Fruit fly (Drosophila melanogaster) whole organism, prepupa: ENCODE data around the gene CG13924.

Experiments used
- Blimp-1 ChIP-seq: fragments of 200-800 bp; sonication (Bioruptor generic); optimal IDR thresholded peaks from 3 replicates; lab custom pipeline; 2017; ENCODE audit warnings: missing biosample characterization, missing genetic modification characterization, mild to moderate bottlenecking, moderate library complexity, missing genetic modification reagents
- CG10631 ChIP-seq: fragments of 200-800 bp; sonication (Bioruptor generic); optimal IDR thresholded peaks from 2 replicates; lab custom pipeline; 2016; ENCODE audit warnings: missing biosample characterization, missing genetic modification characterization
- CG10669 ChIP-seq: fragments of 200-800 bp; sonication (Bioruptor generic); optimal IDR thresholded peaks from 3 replicates; lab custom pipeline; 2018; ENCODE audit warnings: missing biosample characterization, mild to moderate bottlenecking, missing genetic modification characterization, moderate library complexity
- CG11762 ChIP-seq: fragments of 200-800 bp; sonication (Bioruptor generic); optimal IDR thresholded peaks from 3 replicates; lab custom pipeline; 2016; ENCODE audit warnings: missing biosample characterization, missing genetic modification characterization; ENCODE audit not compliant: insufficient read depth
- CG11902 ChIP-seq: fragments of 200-800 bp; sonication (Bioruptor generic); optimal IDR thresholded peaks from 3 replicates; lab custom pipeline; 2016; ENCODE audit warnings: missing biosample characterization, missing genetic modification characterization
- CG15336 ChIP-seq: fragments of 200-800 bp; sonication (Bioruptor generic); IDR thresholded peaks from 2 replicates; pipeline ENCODE4 v1.3.6; 2022; ENCODE audit warnings: missing biosample characterization, missing genetic modification characterization
- CG1621 ChIP-seq: fragments of 200-800 bp; sonication (Bioruptor generic); optimal IDR thresholded peaks from 3 replicates; lab custom pipeline; 2018; ENCODE audit warnings: missing biosample characterization, mild to moderate bottlenecking, missing genetic modification characterization
- CG34406 ChIP-seq: fragments of 200-800 bp; sonication (Bioruptor generic); optimal IDR thresholded peaks from 3 replicates; lab custom pipeline; 2016; ENCODE audit warnings: missing biosample characterization, missing genetic modification characterization
- CG3919 ChIP-seq: fragments of 200-800 bp; sonication (Bioruptor generic); optimal IDR thresholded peaks from 3 replicates; lab custom pipeline; 2016; ENCODE audit warnings: missing biosample characterization, missing genetic modification characterization
- CG4318 ChIP-seq: fragments of 200-800 bp; sonication (Bioruptor generic); optimal IDR thresholded peaks from 3 replicates; lab custom pipeline; 2017; ENCODE audit warnings: missing biosample characterization, mild to moderate bottlenecking, missing genetic modification characterization
- CG6163 ChIP-seq: fragments of 200-800 bp; sonication (Bioruptor generic); IDR thresholded peaks from 3 replicates; pipeline ENCODE4 v1.3.6; 2022; ENCODE audit warnings: missing biosample characterization, missing genetic modification characterization
- CG6276 ChIP-seq: fragments of 200-800 bp; sonication (Bioruptor generic); optimal IDR thresholded peaks from 2 replicates; lab custom pipeline; 2017; ENCODE audit warnings: missing biosample characterization, mild to moderate bottlenecking, missing genetic modification characterization
- CG6792 ChIP-seq: fragments of 200-800 bp; sonication (Bioruptor generic); optimal IDR thresholded peaks from 3 replicates; lab custom pipeline; 2016; ENCODE audit warnings: missing biosample characterization, missing genetic modification characterization
- CG6808 ChIP-seq: fragments of 200-800 bp; sonication (Bioruptor generic); optimal IDR thresholded peaks from 3 replicates; lab custom pipeline; 2017; ENCODE audit warnings: missing biosample characterization, missing genetic modification characterization, mild to moderate bottlenecking, moderate library complexity, missing genetic modification reagents
- CG6854 ChIP-seq: fragments of 200-800 bp; sonication (Bioruptor generic); optimal IDR thresholded peaks from 2 replicates; lab custom pipeline; 2017; ENCODE audit warnings: missing biosample characterization, mild to moderate bottlenecking, missing genetic modification characterization
- CG7368 ChIP-seq: fragments of 200-800 bp; sonication (Bioruptor generic); optimal IDR thresholded peaks from 3 replicates; lab custom pipeline; 2016; ENCODE audit warnings: missing biosample characterization, missing genetic modification characterization
- CG8119 ChIP-seq: fragments of 200-800 bp; sonication (Bioruptor generic); IDR thresholded peaks from 3 replicates; pipeline ENCODE4 v1.3.6; 2022; ENCODE audit warnings: missing biosample characterization, missing genetic modification characterization
- CG8319 ChIP-seq: fragments of 200-800 bp; sonication (Bioruptor generic); optimal IDR thresholded peaks from 3 replicates; lab custom pipeline; 2016; ENCODE audit warnings: missing biosample characterization, missing genetic modification characterization
- CG8632 ChIP-seq: fragments of 200-800 bp; sonication (Bioruptor generic); optimal IDR thresholded peaks from 3 replicates; lab custom pipeline; 2016; ENCODE audit warnings: missing biosample characterization, missing genetic modification characterization
- CG9139 ChIP-seq: fragments of 200-800 bp; sonication (Bioruptor generic); optimal IDR thresholded peaks from 3 replicates; lab custom pipeline; 2017; ENCODE audit warnings: missing biosample characterization, mild to moderate bottlenecking, missing genetic modification characterization
- Eip75B ChIP-seq: fragments of 200-800 bp; sonication (Bioruptor generic); optimal IDR thresholded peaks from 3 replicates; lab custom pipeline; 2016; ENCODE audit warnings: missing biosample characterization, missing genetic modification characterization
- Eip93F ChIP-seq: fragments of 200-800 bp; sonication (Bioruptor generic); optimal IDR thresholded peaks from 2 replicates; lab custom pipeline; 2016; ENCODE audit warnings: missing biosample characterization, mild to moderate bottlenecking, missing genetic modification characterization
- Ets21C ChIP-seq: fragments of 200-800 bp; sonication (Bioruptor generic); optimal IDR thresholded peaks from 3 replicates; lab custom pipeline; 2016; ENCODE audit warnings: missing biosample characterization, missing genetic modification characterization
- Ets96B ChIP-seq: fragments of 200-800 bp; optimal IDR thresholded peaks from 2 replicates; lab custom pipeline; 2019; ENCODE audit warnings: missing biosample characterization, mild to moderate bottlenecking, missing genetic modification characterization, moderate library complexity
- Hr38 ChIP-seq: sonication (Bioruptor generic); optimal IDR thresholded peaks from 2 replicates; lab custom pipeline; 2016; ENCODE audit warnings: missing biosample characterization, missing genetic modification characterization
- Hr39 ChIP-seq: fragments of 200-800 bp; sonication (Bioruptor generic); optimal IDR thresholded peaks from 2 replicates; lab custom pipeline; 2016; ENCODE audit warnings: missing biosample characterization, missing genetic modification characterization
- Hr4 ChIP-seq: fragments of 200-800 bp; sonication (Bioruptor generic); optimal IDR thresholded peaks from 3 replicates; lab custom pipeline; 2016; ENCODE audit warnings: missing biosample characterization, missing genetic modification characterization
- Lpt ChIP-seq: fragments of 200-800 bp; sonication (Bioruptor generic); optimal IDR thresholded peaks from 3 replicates; lab custom pipeline; 2016; ENCODE audit warnings: missing biosample characterization, missing genetic modification characterization
- OdsH ChIP-seq: fragments of 200-800 bp; sonication (Bioruptor generic); optimal IDR thresholded peaks from 3 replicates; lab custom pipeline; 2016; ENCODE audit warnings: missing biosample characterization, missing genetic modification characterization
- Sox102F ChIP-seq: fragments of 200-800 bp; sonication (Bioruptor generic); optimal IDR thresholded peaks from 2 replicates; lab custom pipeline; 2016; ENCODE audit warnings: missing biosample characterization, mild to moderate bottlenecking, missing genetic modification characterization
- Sox14 ChIP-seq: fragments of 200-800 bp; sonication (Bioruptor generic); optimal IDR thresholded peaks from 3 replicates; lab custom pipeline; 2016; ENCODE audit warnings: missing biosample characterization, missing genetic modification characterization
- Sox15 ChIP-seq: fragments of 200-800 bp; sonication (Bioruptor generic); optimal IDR thresholded peaks from 3 replicates; lab custom pipeline; 2016; ENCODE audit warnings: missing biosample characterization, missing genetic modification characterization
- achi ChIP-seq: fragments of 200-800 bp; sonication (Bioruptor generic); optimal IDR thresholded peaks from 3 replicates; lab custom pipeline; 2016; ENCODE audit warnings: missing biosample characterization, missing genetic modification characterization
- acj6 ChIP-seq: fragments of 200-800 bp; sonication (Bioruptor generic); optimal IDR thresholded peaks from 3 replicates; lab custom pipeline; 2016; ENCODE audit warnings: missing biosample characterization, missing genetic modification characterization
- dac ChIP-seq: fragments of 200-800 bp; sonication (Bioruptor generic); optimal IDR thresholded peaks from 2 replicates; lab custom pipeline; 2017; ENCODE audit warnings: missing biosample characterization, mild to moderate bottlenecking, missing genetic modification characterization
- dsx ChIP-seq: fragments of 200-800 bp; optimal IDR thresholded peaks from 3 replicates; lab custom pipeline; 2019; ENCODE audit warnings: missing biosample characterization, mild to moderate bottlenecking, missing genetic modification characterization, moderate library complexity; ENCODE audit not compliant: poor library complexity, severe bottlenecking
- eg ChIP-seq: fragments of 200-800 bp; sonication (Bioruptor generic); IDR thresholded peaks from 3 replicates; pipeline ENCODE4 v1.3.6; 2022; ENCODE audit warnings: missing biosample characterization, missing genetic modification characterization
- esn ChIP-seq: fragments of 200-800 bp; sonication (Bioruptor generic); optimal IDR thresholded peaks from 2 replicates; lab custom pipeline; 2016; ENCODE audit warnings: missing biosample characterization, mild to moderate bottlenecking, missing genetic modification characterization, moderate library complexity
- fd59A ChIP-seq: fragments of 200-800 bp; sonication (Bioruptor generic); optimal IDR thresholded peaks from 2 replicates; lab custom pipeline; 2017; ENCODE audit warnings: missing biosample characterization, mild to moderate bottlenecking, missing genetic modification characterization, missing genetic modification reagents
- fd85E ChIP-seq: fragments of 200-800 bp; sonication (Bioruptor generic); optimal IDR thresholded peaks from 3 replicates; lab custom pipeline; 2016; ENCODE audit warnings: missing biosample characterization, missing genetic modification characterization
- fkh ChIP-seq: fragments of 200-800 bp; sonication (Bioruptor generic); optimal IDR thresholded peaks from 3 replicates; lab custom pipeline; 2017; ENCODE audit warnings: missing biosample characterization, mild to moderate bottlenecking, missing genetic modification characterization, moderate library complexity
- lz ChIP-seq: fragments of 200-800 bp; sonication (Bioruptor generic); optimal IDR thresholded peaks from 3 replicates; lab custom pipeline; 2016; ENCODE audit warnings: missing biosample characterization, missing genetic modification characterization
- net ChIP-seq: fragments of 200-800 bp; sonication (Bioruptor generic); optimal IDR thresholded peaks from 3 replicates; lab custom pipeline; 2016; ENCODE audit warnings: missing biosample characterization, missing genetic modification characterization
- pdm3 ChIP-seq: fragments of 200-800 bp; sonication (Bioruptor generic); optimal IDR thresholded peaks from 3 replicates; lab custom pipeline; 2016; ENCODE audit warnings: missing biosample characterization, missing genetic modification characterization
- salr ChIP-seq, 2 experiments: fragments of 200-800 bp; sonication (Bioruptor generic); optimal IDR thresholded peaks; 3 replicates each; lab custom pipeline; 2016 to 2018; ENCODE audit warnings: missing biosample characterization in 2 of 2, missing genetic modification characterization in 2 of 2, mild to moderate bottlenecking in 1 of 2
- spab ChIP-seq: fragments of 200-800 bp; sonication (Bioruptor generic); optimal IDR thresholded peaks from 2 replicates; lab custom pipeline; 2017; ENCODE audit warnings: missing biosample characterization, mild to moderate bottlenecking, missing genetic modification characterization, missing genetic modification reagents
- svp ChIP-seq: fragments of 200-800 bp; sonication (Bioruptor generic); peaks from one replicate; lab custom pipeline; 2016; ENCODE audit warnings: missing biosample characterization, missing genetic modification characterization
- topi ChIP-seq: fragments of 200-800 bp; sonication (Bioruptor generic); optimal IDR thresholded peaks from 3 replicates; lab custom pipeline; 2016; ENCODE audit warnings: missing biosample characterization, missing genetic modification characterization
- vri ChIP-seq: fragments of 200-800 bp; sonication (Bioruptor generic); optimal IDR thresholded peaks from 3 replicates; lab custom pipeline; 2016; ENCODE audit warnings: missing biosample characterization, mild to moderate bottlenecking, missing genetic modification characterization

CG13924 gene

dm6 chr3L:1885436-1885835 lies 15.6 kb downstream of the CG13924 start, which contains the start of gene Tmhs:
Tmhs (plus strand) TSS chr3L:1885657.
- TF ChIP-seq eg (GFP tag; lab: Robert Waterston, UW) (peak; percentile 45; the same call in 1 of the 3 replicates), CG6163 (GFP tag; lab: Robert Waterston, UW) (peak; percentile 34; the same call in 1 of the 3 replicates), net (no peak)

DNA sequence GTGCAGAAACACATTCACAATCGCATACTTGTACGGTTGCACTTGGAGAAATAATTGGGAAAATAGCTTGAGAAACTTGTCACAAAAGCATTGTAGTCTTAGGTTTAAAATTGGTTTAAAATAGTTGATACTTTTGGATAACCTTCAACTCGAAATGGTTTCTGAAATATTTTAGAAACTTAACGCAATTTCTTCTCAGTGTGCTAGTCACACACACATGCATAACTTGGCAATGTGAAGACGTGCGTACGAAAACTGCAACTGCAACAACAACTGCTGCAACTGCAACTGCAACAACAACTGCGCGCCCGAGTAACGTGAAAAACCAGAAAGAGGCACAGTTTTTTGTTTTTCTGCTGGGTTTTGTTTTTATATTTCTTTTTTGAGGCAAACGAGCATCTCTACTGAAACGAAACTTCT lies 16.3 kb downstream of the CG13924 start:
- TF ChIP-seq CG11762 (peak; percentile 98), CG6854 (peak; percentile 75), Eip93F (GFP tag; lab: Kevin White, UChicago) (peak; percentile 78), CG34406 (GFP tag; lab: Kevin White, UChicago) (peak; percentile 92), CG6163 (GFP tag; lab: Robert Waterston, UW) (peak; percentile 99), svp (GFP tag; lab: Kevin White, UChicago) (peak; percentile 97), OdsH (GFP tag; lab: Kevin White, UChicago) (peak; percentile 98), CG11902 (GFP tag; lab: Kevin White, UChicago) (peak; percentile 92), CG3919 (GFP tag; lab: Kevin White, UChicago) (peak; percentile 99), pdm3 (peak; percentile 96), fkh (GFP tag; lab: Kevin White, UChicago) (no peak), CG6792 (peak; percentile 89), CG8119 (GFP tag; lab: Robert Waterston, UW) (peak; percentile 99), Eip75B (GFP tag; lab: Kevin White, UChicago) (peak; percentile 97), topi (peak; percentile 96), dac (GFP tag; lab: Kevin White, UChicago) (peak; percentile 95), eg (GFP tag; lab: Robert Waterston, UW) (peak; percentile 99), CG9139 (GFP tag; lab: Kevin White, UChicago) (peak; percentile 94), fd85E (GFP tag; lab: Kevin White, UChicago) (peak; percentile 78), CG4318 (peak; percentile 97), esn (peak; percentile 94), Sox14 (GFP tag; lab: Kevin White, UChicago) (peak; percentile 97), net (peak; percentile 97), lz (GFP tag; lab: Kevin White, UChicago) (peak; percentile 91), spab (peak; percentile 98), CG10631 (GFP tag; lab: Kevin White, UChicago) (peak; percentile 96), CG7368 (GFP tag; lab: Kevin White, UChicago) (peak; percentile 97), Sox15 (GFP tag; lab: Kevin White, UChicago) (peak; percentile 89), Lpt (GFP tag; lab: Kevin White, UChicago) (peak; percentile 98), Blimp-1 (peak; percentile 69), salr (GFP tag; optimal IDR thresholded peaks at IDR 0.05; lab: Kevin White, UChicago) (peak; percentile 94 to 96), Hr39 (peak; percentile 93), dsx (GFP tag; lab: Kevin White, UChicago) (peak; percentile 96), CG8632 (GFP tag; lab: Kevin White, UChicago) (peak; percentile 92), achi (peak; percentile 97), Hr4 (GFP tag; lab: Kevin White, UChicago) (peak; percentile 99), CG6808 (GFP tag; lab: Kevin White, UChicago) (peak; percentile 97), CG1621 (tag; lab: Kevin White, UChicago) (peak; percentile 96), fd59A (GFP tag; lab: Kevin White, UChicago) (peak; percentile 97), vri (GFP tag; lab: Kevin White, UChicago) (peak; percentile 85), CG15336 (GFP tag; lab: Robert Waterston, UW) (peak; percentile 99), Hr38 (peak; percentile 90), CG6276 (peak; percentile 98), acj6 (GFP tag; lab: Kevin White, UChicago) (peak; percentile 96), Sox102F (GFP tag; lab: Kevin White, UChicago) (peak; percentile 90), CG8319 (GFP tag; lab: Kevin White, UChicago) (peak; percentile 94), Ets96B (tag; lab: Kevin White, UChicago) (peak; percentile 99), Ets21C (GFP tag; lab: Kevin White, UChicago) (peak; percentile 84), CG10669 (GFP tag; lab: Kevin White, UChicago) (peak; percentile 98)
